Fruit fly (Drosophila melanogaster) whole organism, wandering third instar larva: Measurements from ENCODE around the gene CG42726.

ENCODE experiments used
- Abd-B ChIP-seq: fragments of >200 bp; optimal IDR thresholded peaks from 2 replicates; lab custom pipeline; 2017; ENCODE audit warnings: missing biosample characterization, missing genetic modification characterization
- CG32264 ChIP-seq: fragments of 200-800 bp; sonication (Bioruptor generic); optimal IDR thresholded peaks from 2 replicates; lab custom pipeline; 2016; ENCODE audit warnings: missing biosample characterization, missing genetic modification characterization
- CG9705 ChIP-seq: fragments of 200-800 bp; sonication (Bioruptor generic); optimal IDR thresholded peaks from 2 replicates; lab custom pipeline; 2018; ENCODE audit warnings: missing biosample characterization, mild to moderate bottlenecking, missing genetic modification characterization
- CrebA ChIP-seq: fragments of 200-800 bp; sonication (Bioruptor generic); optimal IDR thresholded peaks from 2 replicates; lab custom pipeline; 2016; ENCODE audit warnings: missing biosample characterization, mild to moderate bottlenecking, missing genetic modification characterization, borderline replicate concordance
- Dfd ChIP-seq: fragments of >200 bp; optimal IDR thresholded peaks from 2 replicates; lab custom pipeline; 2017; ENCODE audit warnings: missing biosample characterization, missing genetic modification characterization
- Dif ChIP-seq: fragments of 200-275, 200-300 bp; sonication (Bioruptor generic); optimal IDR thresholded peaks from 2 replicates; lab custom pipeline; 2018; ENCODE audit warnings: missing biosample characterization, missing genetic modification characterization; ENCODE audit not compliant: partially characterized antibody
- HLH106 ChIP-seq: fragments of 200-800 bp; optimal IDR thresholded peaks from 3 replicates; lab custom pipeline; 2019; ENCODE audit warnings: missing biosample characterization, mild to moderate bottlenecking, missing genetic modification characterization, moderate library complexity
- Hnf4 ChIP-seq: fragments of 200-800 bp; sonication (Bioruptor generic); optimal IDR thresholded peaks from 2 replicates; lab custom pipeline; 2016; ENCODE audit warnings: missing biosample characterization, mild to moderate bottlenecking, missing genetic modification characterization
- Hr78 ChIP-seq: fragments of >200 bp; optimal IDR thresholded peaks from 2 replicates; lab custom pipeline; 2017; ENCODE audit warnings: missing biosample characterization, missing genetic modification characterization
- Hr83 ChIP-seq: fragments of 200-300 bp; sonication (Bioruptor generic); optimal IDR thresholded peaks from 2 replicates; lab custom pipeline; 2016; ENCODE audit warnings: missing biosample characterization, mild to moderate bottlenecking, missing genetic modification characterization, moderate library complexity; ENCODE audit not compliant: poor library complexity, severe bottlenecking
- Mio ChIP-seq: sonication (Bioruptor generic); optimal IDR thresholded peaks from 2 replicates; lab custom pipeline; 2016; ENCODE audit warnings: missing biosample characterization, missing genetic modification characterization
- OdsH ChIP-seq: fragments of 200-800 bp; sonication (Bioruptor generic); optimal IDR thresholded peaks from 2 replicates; lab custom pipeline; 2016; ENCODE audit warnings: missing biosample characterization, mild to moderate bottlenecking, missing genetic modification characterization
- Rel ChIP-seq, 2 experiments: fragments of 200-800 bp; sonication (Bioruptor generic) in 1 of 2; optimal IDR thresholded peaks; 2 replicates in 1 of 2; 3 replicates in 1 of 2; lab custom pipeline; 2016 to 2019; ENCODE audit warnings: mild to moderate bottlenecking in 2 of 2, missing biosample characterization in 2 of 2, missing genetic modification characterization in 2 of 2, moderate library complexity in 1 of 2
- Sp1 ChIP-seq: fragments of 200-800 bp; sonication (Bioruptor generic); optimal IDR thresholded peaks from 3 replicates; lab custom pipeline; 2019; ENCODE audit warnings: missing biosample characterization, mild to moderate bottlenecking, missing genetic modification characterization, moderate library complexity
- Vsx2 ChIP-seq: fragments of 200-300, 225-300 bp; sonication (Bioruptor generic); optimal IDR thresholded peaks from 2 replicates; lab custom pipeline; 2018; ENCODE audit warnings: missing biosample characterization, missing genetic modification characterization; ENCODE audit not compliant: partially characterized antibody
- br ChIP-seq: fragments of 200-800 bp; sonication (Bioruptor generic); optimal IDR thresholded peaks from 2 replicates; lab custom pipeline; 2016; ENCODE audit warnings: missing biosample characterization, missing genetic modification characterization
- dl ChIP-seq, 2 experiments: fragments of 175-275, 200-275 bp in 1 of 2; fragments of 200-275 bp in 1 of 2; sonication (Bioruptor generic); optimal IDR thresholded peaks; lab custom pipeline; 2018; ENCODE audit warnings: mild to moderate bottlenecking in 2 of 2, missing biosample characterization in 2 of 2, missing genetic modification characterization in 2 of 2, moderate library complexity in 2 of 2; ENCODE audit not compliant: partially characterized antibody in 2 of 2, insufficient read depth in 1 of 2
- dmrt93B ChIP-seq: fragments of 200-800 bp; sonication (Bioruptor generic); optimal IDR thresholded peaks from 2 replicates; lab custom pipeline; 2018; ENCODE audit warnings: missing biosample characterization, mild to moderate bottlenecking, missing genetic modification characterization
- dsf ChIP-seq: sonication (Bioruptor generic); optimal IDR thresholded peaks from 2 replicates; lab custom pipeline; 2016; ENCODE audit warnings: missing biosample characterization, missing genetic modification characterization, borderline replicate concordance
- ey ChIP-seq: fragments of 200-800 bp; sonication (Bioruptor generic); optimal IDR thresholded peaks from 2 replicates; lab custom pipeline; 2016; ENCODE audit warnings: missing biosample characterization, missing genetic modification characterization
- foxo ChIP-seq, 2 experiments: fragments of 200-800 bp; sonication (Bioruptor generic); optimal IDR thresholded peaks; 2 replicates in 1 of 2; 3 replicates in 1 of 2; lab custom pipeline; 2016 to 2017; ENCODE audit warnings: missing biosample characterization in 2 of 2, missing genetic modification characterization in 2 of 2
- fru ChIP-seq: fragments of 200-800 bp; sonication (Bioruptor generic); optimal IDR thresholded peaks from 3 replicates; lab custom pipeline; 2016; ENCODE audit warnings: missing biosample characterization, mild to moderate bottlenecking, missing genetic modification characterization
- h ChIP-seq: fragments of 200-800 bp; sonication (Bioruptor generic); optimal IDR thresholded peaks from 3 replicates; lab custom pipeline; 2016; ENCODE audit warnings: missing biosample characterization, mild to moderate bottlenecking, missing genetic modification characterization
- jim ChIP-seq: fragments of 175-275, 200-325 bp; sonication (Bioruptor generic); optimal IDR thresholded peaks from 2 replicates; lab custom pipeline; 2016; ENCODE audit warnings: missing biosample characterization, mild to moderate bottlenecking, missing genetic modification characterization
- lola ChIP-seq: fragments of >200 bp; optimal IDR thresholded peaks from 2 replicates; lab custom pipeline; 2017; ENCODE audit warnings: missing biosample characterization, missing genetic modification characterization
- pan ChIP-seq: fragments of >200 bp; optimal IDR thresholded peaks from 2 replicates; lab custom pipeline; 2017
- psq ChIP-seq: fragments of 200-800 bp; sonication (Bioruptor generic); optimal IDR thresholded peaks from 3 replicates; lab custom pipeline; 2017; ENCODE audit warnings: missing biosample characterization, mild to moderate bottlenecking, missing genetic modification characterization, moderate library complexity
- rgr ChIP-seq: fragments of 200-800 bp; sonication (Bioruptor generic); optimal IDR thresholded peaks from 3 replicates; lab custom pipeline; 2016; ENCODE audit warnings: missing biosample characterization, mild to moderate bottlenecking, missing genetic modification characterization
- sage ChIP-seq: fragments of 200-800 bp; sonication (Bioruptor generic); optimal IDR thresholded peaks from 2 replicates; lab custom pipeline; 2016; ENCODE audit warnings: missing biosample characterization, mild to moderate bottlenecking, missing genetic modification characterization
- sv ChIP-seq: fragments of 200-800 bp; sonication (Bioruptor generic); optimal IDR thresholded peaks from 3 replicates; lab custom pipeline; 2016; ENCODE audit warnings: missing biosample characterization, missing genetic modification characterization
- tai ChIP-seq: sonication (Bioruptor generic); optimal IDR thresholded peaks from 2 replicates; lab custom pipeline; 2016; ENCODE audit warnings: missing biosample characterization, missing genetic modification characterization
- usp ChIP-seq: fragments of >200 bp; optimal IDR thresholded peaks from 2 replicates; lab custom pipeline; 2017; ENCODE audit warnings: missing biosample characterization, missing genetic modification characterization
- woc ChIP-seq: sonication (Bioruptor generic); optimal IDR thresholded peaks from 2 replicates; lab custom pipeline; 2016; ENCODE audit warnings: missing biosample characterization, mild to moderate bottlenecking, missing genetic modification characterization

Gene CG42726

DNA sequence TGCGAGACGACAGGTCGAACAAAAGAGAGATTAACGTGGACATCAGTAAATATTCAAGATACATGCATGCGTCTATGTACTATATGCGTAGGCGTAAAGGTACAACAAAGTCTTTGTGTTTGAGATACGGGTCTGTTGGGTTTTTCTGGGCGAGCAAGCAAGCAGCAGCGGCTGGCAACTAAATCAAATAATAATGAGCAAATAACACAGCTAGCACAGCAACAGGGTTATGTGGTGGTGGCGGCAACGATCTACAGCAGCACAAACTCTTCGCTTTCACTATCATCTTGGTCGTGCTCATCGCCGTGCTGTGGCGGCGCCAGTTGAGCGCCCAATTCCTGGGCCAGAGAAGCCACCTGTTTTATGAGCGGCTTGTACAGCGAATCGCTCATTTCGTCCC is 6.2 kb downstream of the CG42726 start:
- TF ChIP-seq tai, result no peak

DNA sequence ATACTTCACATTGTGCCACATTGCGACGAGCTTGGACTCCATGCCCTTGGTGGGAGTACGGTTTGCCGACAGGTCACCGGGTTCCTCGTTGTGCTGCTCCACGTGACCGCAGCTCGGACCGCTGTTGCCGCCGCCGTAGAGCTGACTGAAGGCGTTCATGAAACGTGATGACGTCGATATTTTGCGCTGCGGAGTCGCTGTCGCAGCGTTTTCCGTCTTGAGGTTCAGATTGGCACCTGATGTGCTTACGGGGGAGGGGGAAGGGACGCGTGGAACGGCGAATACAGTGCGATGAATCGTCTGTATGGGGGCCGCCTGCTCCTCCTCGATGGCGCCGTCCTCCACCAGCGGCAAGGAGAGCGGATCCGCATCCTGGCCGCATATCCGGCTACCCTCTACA is 8.3 kb downstream of the CG42726 start:
- TF ChIP-seq CrebA (GFP tag; lab: Kevin White, UChicago), result no peak
- TF ChIP-seq woc (GFP tag; lab: Kevin White, UChicago), result no peak
- no peak for TF ChIP-seq fru (GFP tag; lab: Kevin White, UChicago)
- no peak for TF ChIP-seq Mio
- TF ChIP-seq dsf (GFP tag; lab: Kevin White, UChicago), result no peak
- no peak for TF ChIP-seq ey (GFP tag; lab: Kevin White, UChicago)
- TF ChIP-seq pan (lab: Kevin White, UChicago), result no peak
- no peak for TF ChIP-seq jim (GFP tag; lab: Kevin White, UChicago)
- no peak for TF ChIP-seq Abd-B (GFP tag; lab: Kevin White, UChicago)
- TF ChIP-seq Hnf4 (GFP tag; lab: Kevin White, UChicago), result no peak
- no peak for TF ChIP-seq Hr83 (GFP tag; lab: Kevin White, UChicago)
- TF ChIP-seq psq, result no peak
- TF ChIP-seq usp (GFP tag; lab: Kevin White, UChicago), result no peak
- no peak for TF ChIP-seq Dfd (GFP tag; lab: Kevin White, UChicago)

- peak; percentile 82 for TF ChIP-seq CG9705 (GFP tag; lab: Kevin White, UChicago)
- peak; percentile 73 for TF ChIP-seq psq
- peak; percentile 84 for TF ChIP-seq Sp1 (GFP tag; lab: Kevin White, UChicago)
- TF ChIP-seq sv (GFP tag; lab: Kevin White, UChicago), result peak; percentile 26
- peak; percentile 89 for TF ChIP-seq fru (GFP tag; lab: Kevin White, UChicago)
- TF ChIP-seq Abd-B (GFP tag; lab: Kevin White, UChicago), result no peak
- peak; percentile 76 for TF ChIP-seq h (GFP tag; lab: Kevin White, UChicago)
- TF ChIP-seq foxo (GFP tag; optimal IDR thresholded peaks at IDR 0.05; lab: Kevin White, UChicago), result peak in 1 of 2 experiments; percentile 83
- TF ChIP-seq HLH106 (tag; lab: Kevin White, UChicago), result peak; percentile 93
- no peak for TF ChIP-seq woc (GFP tag; lab: Kevin White, UChicago)
- TF ChIP-seq OdsH (GFP tag; lab: Kevin White, UChicago), result peak; percentile 75
- TF ChIP-seq Rel (GFP tag; optimal IDR thresholded peaks at IDR 0.05; lab: Kevin White, UChicago), result no peak
- TF ChIP-seq Rel (tag; optimal IDR thresholded peaks at IDR 0.05; lab: Kevin White, UChicago), result peak; percentile 84
- TF ChIP-seq br (GFP tag; lab: Kevin White, UChicago), result peak; percentile 57
- peak; percentile 80 for TF ChIP-seq rgr (GFP tag; lab: Kevin White, UChicago)
- peak; percentile 56 for TF ChIP-seq ey (GFP tag; lab: Kevin White, UChicago)
- no peak for TF ChIP-seq dl (GFP tag; optimal IDR thresholded peaks at IDR 0.05; lab: Kevin White, UChicago; ENCODE audit: insufficient read depth in 1 of 2, partially characterized antibody in 2 of 2)
- TF ChIP-seq jim (GFP tag; lab: Kevin White, UChicago), result no peak
These were observed 9.0 kb downstream of the CG42726 start, which contains the start of the genes Atg4b and Hibch for dm6 chr3R:15356645-15357431. Gene Atg4b (minus strand): TSS chr3R:15356924. Gene Hibch (plus strand): TSS chr3R:15357229.

DNA sequence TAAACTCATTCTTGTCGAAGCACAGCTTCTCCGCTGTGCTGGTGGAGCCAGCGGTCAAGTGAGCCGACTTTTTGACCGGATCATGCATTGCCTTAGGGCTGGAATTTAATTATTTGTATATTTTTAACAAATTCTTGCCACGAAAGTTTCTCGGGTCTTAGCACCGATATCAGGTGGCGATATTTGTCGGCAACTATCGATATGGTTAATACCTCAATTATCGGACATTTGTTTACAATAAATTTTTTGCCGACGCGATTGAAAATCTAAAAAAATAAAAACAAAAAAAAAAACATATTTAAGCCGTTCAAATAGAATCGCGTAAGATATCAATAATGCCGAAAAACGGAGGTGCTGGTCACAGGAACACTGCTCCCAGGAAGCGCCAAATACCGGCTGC is 13.6 kb downstream of the CG42726 start, which contains the start of the genes Cog2 and Trax:
Cog2 (minus strand) TSS at position 168 of the 400 bp plus-strand sequence.
Trax (plus strand) TSS at position 203 of the 400 bp plus-strand sequence.
- no peak for TF ChIP-seq Dif (GFP tag; lab: Kevin White, UChicago)
- TF ChIP-seq Hnf4 (GFP tag; lab: Kevin White, UChicago), result no peak
- no peak for TF ChIP-seq CG9705 (GFP tag; lab: Kevin White, UChicago)
- no peak for TF ChIP-seq woc (GFP tag; lab: Kevin White, UChicago)
- TF ChIP-seq CG32264 (GFP tag; lab: Kevin White, UChicago), result no peak
- no peak for TF ChIP-seq lola
- TF ChIP-seq Dfd (GFP tag; lab: Kevin White, UChicago), result no peak
- no peak for TF ChIP-seq sage (GFP tag; lab: Kevin White, UChicago)
- no peak for TF ChIP-seq Hr78 (GFP tag; lab: Kevin White, UChicago)
- no peak for TF ChIP-seq dmrt93B
- TF ChIP-seq OdsH (GFP tag; lab: Kevin White, UChicago), result no peak
- no peak for TF ChIP-seq tai
- TF ChIP-seq sv (GFP tag; lab: Kevin White, UChicago), result no peak
- no peak for TF ChIP-seq Vsx2 (GFP tag; lab: Kevin White, UChicago)
- TF ChIP-seq, all 38 proteins: peak for 0
